Worm (Caenorhabditis elegans): Measurements from ENCODE around the gene C16D9.4.

- TF ChIP-seq ama-1 (optimal IDR thresholded peaks at IDR 0.05), result peak; percentile 96
- TF ChIP-seq unc-62 (GFP tag; optimal IDR thresholded peaks at IDR 0.05), result peak; percentile 26
- peak; percentile 80 for TF ChIP-seq egl-27 (tag; optimal IDR thresholded peaks at IDR 0.05)
- peak; percentile 99 for TF ChIP-seq snpc-4 (tag; optimal IDR thresholded peaks at IDR 0.05)
- TF ChIP-seq C34F6.9 (tag; optimal IDR thresholded peaks at IDR 0.05), result peak; percentile 61
- TF ChIP-seq lin-39 (tag; optimal IDR thresholded peaks at IDR 0.05), result no peak
- TF ChIP-seq elt-3 (tag; optimal IDR thresholded peaks at IDR 0.05), result no peak
- TF ChIP-seq nhr-77 (tag; optimal IDR thresholded peaks at IDR 0.05), result peak; percentile 63
- no peak for TF ChIP-seq nhr-237 (tag; optimal IDR thresholded peaks at IDR 0.05)
- TF ChIP-seq sem-4 (tag; optimal IDR thresholded peaks at IDR 0.05), result peak; percentile 65
- TF ChIP-seq ceh-82 (tag; optimal IDR thresholded peaks at IDR 0.05), result no peak
- peak; percentile 91 for TF ChIP-seq sma-9 (GFP tag; optimal IDR thresholded peaks at IDR 0.05)
- TF ChIP-seq sma-9 (tag; optimal IDR thresholded peaks at IDR 0.05), result no peak
- peak; percentile 80 for TF ChIP-seq fos-1 (tag; optimal IDR thresholded peaks at IDR 0.05)
Measured at ce11 chrV:8228712-8229119, 14.0 kb downstream of the C16D9.4 start.

Measured in whole organism, L2 larva.